Fruit fly (Drosophila melanogaster): ENCODE measurements around the gene CG3345.

The CG3345 gene

dm6 chr2L:267441-268089 is 1.3 kb upstream of the CG3345 start, which contains the start of gene CG17075 (continued):
- TF ChIP-seq Lhr (GFP tag; optimal IDR thresholded peaks at IDR 0.05) (peak; percentile 61), HHEX (GFP tag; optimal IDR thresholded peaks at IDR 0.05) (peak; percentile 96), CG6765 (GFP tag; optimal IDR thresholded peaks at IDR 0.05) (peak; percentile 92), Bteb2 (GFP tag; optimal IDR thresholded peaks at IDR 0.05) (peak; percentile 68), dpn (GFP tag; optimal IDR thresholded peaks at IDR 0.05) (peak; percentile 89 to 93), lbe (GFP tag; optimal IDR thresholded peaks at IDR 0.05) (no peak), sima (GFP tag; optimal IDR thresholded peaks at IDR 0.05) (no peak), Mes4 (GFP tag; optimal IDR thresholded peaks at IDR 0.05) (peak; percentile 37), ara (GFP tag; IDR thresholded peaks at IDR 0.05) (peak; percentile 88), Atf3 (GFP tag; optimal IDR thresholded peaks at IDR 0.05) (peak; percentile 30), CG7372 (GFP tag; IDR thresholded peaks at IDR 0.05) (peak; percentile 94), unpg (GFP tag; optimal IDR thresholded peaks at IDR 0.05) (peak; percentile 96), Xrp1 (GFP tag; IDR thresholded peaks at IDR 0.05) (peak; percentile 94), GATAe (GFP tag; conservative IDR thresholded peaks at IDR 0.05) (no peak; the same call in 1 of the 2 replicates), CG4707 (GFP tag; optimal IDR thresholded peaks at IDR 0.05) (peak; percentile 79), lilli (GFP tag; optimal IDR thresholded peaks at IDR 0.05) (peak; percentile 95), tio (GFP tag; optimal IDR thresholded peaks at IDR 0.05) (peak; percentile 89), scrt (GFP tag; optimal IDR thresholded peaks at IDR 0.05) (peak; percentile 92), Dbx (GFP tag; IDR thresholded peaks at IDR 0.05) (peak; percentile 97), CG6813 (GFP tag; optimal IDR thresholded peaks at IDR 0.05) (peak; percentile 89), CG4854 (GFP tag; optimal IDR thresholded peaks at IDR 0.05) (peak; percentile 90), pum (GFP tag; optimal IDR thresholded peaks at IDR 0.05) (peak; percentile 76), CG7357 (GFP tag; IDR thresholded peaks at IDR 0.05) (peak; percentile 88), luna (GFP tag; optimal IDR thresholded peaks at IDR 0.05) (no peak), corto (GFP tag; optimal IDR thresholded peaks at IDR 0.05) (peak; percentile 61), CG13775 (GFP tag; optimal IDR thresholded peaks at IDR 0.05) (peak; percentile 91), exex (tag; optimal IDR thresholded peaks at IDR 0.05) (peak; percentile 79), CG10565 (GFP tag; optimal IDR thresholded peaks at IDR 0.05) (peak; percentile 66), CG6272 (GFP tag; IDR thresholded peaks at IDR 0.05) (peak; percentile 91), toy (GFP tag; IDR thresholded peaks at IDR 0.05) (peak; percentile 85), NC2α (GFP tag; optimal IDR thresholded peaks at IDR 0.05) (no peak), CG2202 (tag; optimal IDR thresholded peaks at IDR 0.05) (peak; percentile 58), gem (tag; optimal IDR thresholded peaks at IDR 0.05) (peak; percentile 97), trem (tag; optimal IDR thresholded peaks at IDR 0.05) (peak; percentile 78), C15 (GFP tag; IDR thresholded peaks at IDR 0.05) (peak; percentile 95), hb (GFP tag; IDR thresholded peaks at IDR 0.05; ENCODE audit: partially characterized antibody) (no peak), CG17328 (GFP tag; IDR thresholded peaks at IDR 0.05) (peak; percentile 96), gcm2 (GFP tag; optimal IDR thresholded peaks at IDR 0.05) (peak; percentile 74), Atf6 (GFP tag; IDR thresholded peaks at IDR 0.05) (peak; percentile 97), CG7745 (tag; optimal IDR thresholded peaks at IDR 0.05) (no peak), CG31441 (GFP tag; IDR thresholded peaks at IDR 0.05) (peak; percentile 98), lmd (GFP tag; IDR thresholded peaks at IDR 0.05) (peak; percentile 96), slp2 (GFP tag; optimal IDR thresholded peaks at IDR 0.05) (peak; percentile 56), CG11723 (GFP tag; optimal IDR thresholded peaks at IDR 0.05) (peak; percentile 83), da (GFP tag; optimal IDR thresholded peaks at IDR 0.05) (peak; percentile 40), Lpt (GFP tag; optimal IDR thresholded peaks at IDR 0.05) (no peak), Hr78 (GFP tag; optimal IDR thresholded peaks at IDR 0.05) (no peak), CG5245 (GFP tag; optimal IDR thresholded peaks at IDR 0.05) (peak; percentile 92), zfh2 (GFP tag; optimal IDR thresholded peaks at IDR 0.05) (peak; percentile 79), B-H2 (GFP tag; optimal IDR thresholded peaks at IDR 0.05) (peak; percentile 80)
